Worm (Caenorhabditis elegans) whole organism, midembryonic: ENCODE results near the gene ins-23.

Source experiments
- T22C8.4 ChIP-seq: fragments of 200-800 bp; sonication (Bioruptor generic); IDR thresholded peaks from 2 replicates; pipeline ENCODE4 v1.3.6; 2022; ENCODE audit warnings: missing genetic modification characterization, missing compliant biosample characterization
- flt-1 ChIP-seq: fragments of 200-800 bp; sonication (Bioruptor generic); IDR thresholded peaks from 2 replicates; pipeline ENCODE4 v1.3.6; 2022; ENCODE audit warnings: missing genetic modification characterization, missing compliant biosample characterization
- klf-2 ChIP-seq: fragments of 200-800 bp; sonication (Bioruptor generic); conservative IDR thresholded peaks from 2 replicates; pipeline ENCODE4 v1.3.6; 2022; ENCODE audit warnings: missing genetic modification reagents, missing genetic modification characterization, missing compliant biosample characterization
- med-1 ChIP-seq: sonication (generic microtip); optimal IDR thresholded peaks from 2 replicates; lab custom pipeline; 2017; ENCODE audit warnings: missing genetic modification characterization, mild to moderate bottlenecking, missing compliant biosample characterization, antibody characterized with exemption, missing genetic modification reagents; ENCODE audit not compliant: insufficient read depth
- tab-1 ChIP-seq: fragments of 200-800 bp; sonication (Bioruptor generic); IDR thresholded peaks from 2 replicates; pipeline ENCODE4 v1.3.6; 2022; ENCODE audit warnings: missing genetic modification characterization, missing compliant biosample characterization

- no peak for TF ChIP-seq med-1 (GFP tag; lab: Kevin White, UChicago)
- 0 out of 2 replicates have a peak, but pooled peaks have one; percentile 26 for TF ChIP-seq flt-1 (GFP tag; lab: Robert Waterston, UW)
- TF ChIP-seq klf-2 (GFP tag; lab: Robert Waterston, UW): no peak
- TF ChIP-seq tab-1 (GFP tag; lab: Robert Waterston, UW): no peak
- TF ChIP-seq T22C8.4 (GFP tag; lab: Robert Waterston, UW): no peak
These were observed 11.5 kb upstream of the ins-23 start, which contains the start of gene rgs-1 for ce11 chrIII:10016413-10017051.
